Worm (Caenorhabditis elegans) whole organism, L2 larva: ENCODE results near the gene W04H10.2.
"Not testable (repeated sequence)": the region's sequence is repeated elsewhere in the genome, so short reads cannot be mapped to it uniquely, and the experiment has no call there.

Experiments used
- F13H6.1 ChIP-seq: sonication (generic microtip); optimal IDR thresholded peaks from 2 replicates; lab custom pipeline; 2016; ENCODE audit warnings: missing genetic modification characterization, missing compliant biosample characterization
- elt-1 ChIP-seq: fragments of 150-350 bp; optimal IDR thresholded peaks from 2 replicates; lab custom pipeline; 2014; ENCODE audit warnings: missing biosample characterization, missing genetic modification characterization
- fos-1 ChIP-seq: fragments of 150-350 bp; optimal IDR thresholded peaks from 2 replicates; lab custom pipeline; 2014; ENCODE audit warnings: missing biosample characterization, missing genetic modification characterization
- nhr-11 ChIP-seq: fragments of 150-350 bp; optimal IDR thresholded peaks from 2 replicates; lab custom pipeline; 2014; ENCODE audit warnings: missing biosample characterization, missing genetic modification characterization
- snpc-4 ChIP-seq: fragments of 150-350 bp; optimal IDR thresholded peaks from 2 replicates; lab custom pipeline; 2014; ENCODE audit warnings: missing biosample characterization, missing genetic modification characterization
- unc-39 ChIP-seq: fragments of 150-350 bp; optimal IDR thresholded peaks from 2 replicates; lab custom pipeline; 2014; ENCODE audit warnings: missing biosample characterization, missing genetic modification characterization
- zag-1 ChIP-seq: fragments of 150-350 bp; optimal IDR thresholded peaks from 2 replicates; lab custom pipeline; 2014; ENCODE audit warnings: missing biosample characterization, missing genetic modification characterization
- ztf-11 ChIP-seq: sonication (generic microtip); optimal IDR thresholded peaks from 2 replicates; lab custom pipeline; 2017; ENCODE audit warnings: missing biosample characterization, missing genetic modification characterization

ce11 chrII:612361-612760 is 7.0 kb downstream of the W04H10.2 start, which contains the start of gene clec-118:
- TF ChIP-seq F13H6.1, nhr-11, elt-1, snpc-4, zag-1, fos-1, unc-39, ztf-11 (tag; lab: Kevin White, UChicago): not testable (repeated sequence)
